Worm (Caenorhabditis elegans) whole organism, L3 larva: ENCODE data around the gene srx-26.

ENCODE experiments used
- ceh-82 ChIP-seq: fragments of 150-350 bp; optimal IDR thresholded peaks from 2 replicates; lab custom pipeline; 2014; ENCODE audit warnings: missing biosample characterization, missing genetic modification characterization
- egl-27 ChIP-seq: sonication (generic microtip); optimal IDR thresholded peaks from 4 replicates; lab custom pipeline; 2017; ENCODE audit warnings: missing biosample characterization, missing genetic modification reagents, missing genetic modification characterization
- elt-3 ChIP-seq, 3 experiments: fragments of 150-350 bp in 1 of 3; sonication (generic microtip) in 2 of 3; optimal IDR thresholded peaks; 2 replicates in 2 of 3; 4 replicates in 1 of 3; lab custom pipeline; 2014 to 2017; ENCODE audit warnings: missing biosample characterization in 3 of 3, missing genetic modification characterization in 3 of 3
- mdl-1 ChIP-seq: fragments of 150-350 bp; optimal IDR thresholded peaks from 2 replicates; lab custom pipeline; 2014; ENCODE audit warnings: missing biosample characterization, missing genetic modification characterization
- nhr-67 ChIP-seq: fragments of 150-350 bp; optimal IDR thresholded peaks from 2 replicates; lab custom pipeline; 2014; ENCODE audit warnings: missing biosample characterization, missing genetic modification characterization
- nhr-76 ChIP-seq: fragments of 150-350 bp; sonication (generic microtip); optimal IDR thresholded peaks from 5 replicates; lab custom pipeline; 2014; ENCODE audit warnings: missing biosample characterization, missing genetic modification characterization
- tbx-2 ChIP-seq: sonication (generic microtip); optimal IDR thresholded peaks from 2 replicates; lab custom pipeline; 2016; ENCODE audit warnings: mild to moderate bottlenecking, missing genetic modification characterization, missing compliant biosample characterization
- ztf-11 ChIP-seq: fragments of 150-350 bp; optimal IDR thresholded peaks from 2 replicates; lab custom pipeline; 2014; ENCODE audit warnings: missing biosample characterization, missing genetic modification characterization

DNA sequence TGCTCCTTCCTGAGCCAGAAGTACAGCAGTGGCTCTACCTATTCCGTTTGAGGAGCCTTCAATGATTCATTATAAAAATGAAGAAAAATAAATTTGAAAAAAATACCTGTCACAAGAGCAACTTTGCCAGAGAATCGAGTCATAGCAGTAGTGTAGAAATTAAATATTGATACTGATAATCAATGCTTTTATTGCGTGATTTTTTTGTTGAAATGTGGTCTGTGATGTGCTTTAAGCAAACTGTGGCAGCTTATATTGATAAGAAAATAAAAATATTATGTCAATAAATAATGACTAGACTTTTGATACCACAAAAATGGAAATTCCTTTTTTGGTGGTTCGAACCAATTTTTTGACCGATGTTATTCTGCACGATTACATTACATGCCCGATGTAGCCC lies 12.1 kb upstream of the srx-26 start, which contains the start of gene dhs-14:
- no peak for TF ChIP-seq tbx-2 (tag; lab: Kevin White, UChicago)
- TF ChIP-seq ztf-11, result no peak
- no peak for TF ChIP-seq ceh-82 (tag; lab: Kevin White, UChicago)
- TF ChIP-seq elt-3 (tag; optimal IDR thresholded peaks at IDR 0.05; lab: Kevin White, UChicago), result no peak
- no peak for TF ChIP-seq egl-27
- no peak for TF ChIP-seq nhr-76 (tag; lab: Kevin White, UChicago)
- TF ChIP-seq nhr-67 (tag; lab: Kevin White, UChicago), result no peak
- no peak for TF ChIP-seq mdl-1 (tag; lab: Kevin White, UChicago)
